Fruit fly (Drosophila melanogaster) whole organism, embryonic: Measurements from ENCODE around the gene Trs20.

ENCODE experiments used
- Adf1 ChIP-seq: fragments of 200-800 bp; sonication (Bioruptor generic); IDR thresholded peaks from 2 replicates; pipeline ENCODE4 v1.3.6; 2022; ENCODE audit warnings: missing biosample characterization, missing genetic modification characterization
- CG11085 ChIP-seq: fragments of 200-800 bp; sonication (Bioruptor generic); IDR thresholded peaks from 2 replicates; pipeline ENCODE4 v1.3.6; 2022; ENCODE audit warnings: missing biosample characterization, missing genetic modification characterization
- CG11695 ChIP-seq: fragments of 200-800 bp; sonication (Bioruptor generic); IDR thresholded peaks from 3 replicates; pipeline ENCODE4 v1.3.6; 2022; ENCODE audit warnings: missing biosample characterization, missing genetic modification characterization
- CG11696 ChIP-seq: fragments of 200-800 bp; sonication (Bioruptor generic); IDR thresholded peaks from 2 replicates; pipeline ENCODE4 v1.3.6; 2022; ENCODE audit warnings: missing biosample characterization, missing genetic modification characterization
- CG14014 ChIP-seq: fragments of 200-800 bp; sonication (Bioruptor generic); IDR thresholded peaks from 2 replicates; pipeline ENCODE4 v1.3.6; 2022; ENCODE audit warnings: missing biosample characterization, missing genetic modification characterization
- CG15696 ChIP-seq: fragments of 200-800 bp; sonication (Bioruptor generic); optimal IDR thresholded peaks from 2 replicates; lab custom pipeline; 2019; ENCODE audit warnings: missing biosample characterization, mild to moderate bottlenecking, missing genetic modification characterization, moderate library complexity
- CG2129 ChIP-seq: fragments of 200-800 bp; sonication (Bioruptor generic); IDR thresholded peaks from 2 replicates; pipeline ENCODE4 v1.3.6; 2022; ENCODE audit warnings: missing biosample characterization, missing genetic modification characterization; ENCODE audit not compliant: partially characterized antibody
- CG2678 ChIP-seq: fragments of 200-800 bp; sonication (Bioruptor generic); optimal IDR thresholded peaks from 3 replicates; lab custom pipeline; 2019; ENCODE audit warnings: missing biosample characterization, mild to moderate bottlenecking, missing genetic modification characterization, moderate library complexity
- CG31224 ChIP-seq: fragments of 200-800 bp; sonication (Bioruptor generic); IDR thresholded peaks from 2 replicates; pipeline ENCODE4 v1.3.6; 2022; ENCODE audit warnings: missing biosample characterization, missing genetic modification characterization
- CG3838 ChIP-seq: fragments of 200-800 bp; sonication (Bioruptor generic); optimal IDR thresholded peaks from 3 replicates; lab custom pipeline; 2016; ENCODE audit warnings: missing biosample characterization, missing genetic modification characterization
- CG3995 ChIP-seq: fragments of 200-800 bp; sonication (Bioruptor generic); optimal IDR thresholded peaks from 3 replicates; lab custom pipeline; 2016; ENCODE audit warnings: missing biosample characterization, missing genetic modification characterization
- CG6854 ChIP-seq: fragments of 200-800 bp; sonication (Bioruptor generic); optimal IDR thresholded peaks from 3 replicates; lab custom pipeline; 2017; ENCODE audit warnings: missing biosample characterization, mild to moderate bottlenecking, missing genetic modification characterization
- CG7271 ChIP-seq: fragments of 200-800 bp; sonication (Bioruptor generic); optimal IDR thresholded peaks from 2 replicates; lab custom pipeline; 2018; ENCODE audit warnings: missing biosample characterization, mild to moderate bottlenecking, missing genetic modification characterization, moderate library complexity
- CG8089 ChIP-seq: fragments of 200-800 bp; sonication (Bioruptor generic); optimal IDR thresholded peaks from 3 replicates; lab custom pipeline; 2016; ENCODE audit warnings: missing biosample characterization, missing genetic modification characterization
- CG9215 ChIP-seq: fragments of 200-800 bp; sonication (Bioruptor generic); IDR thresholded peaks from 2 replicates; pipeline ENCODE4 v1.3.6; 2022; ENCODE audit warnings: missing biosample characterization, missing genetic modification characterization
- CG9609 ChIP-seq: fragments of 200-800 bp; sonication (Bioruptor generic); optimal IDR thresholded peaks from 3 replicates; lab custom pipeline; 2016; ENCODE audit warnings: missing biosample characterization, missing genetic modification characterization
- CG9932 ChIP-seq: fragments of 200-800 bp; sonication (Bioruptor generic); IDR thresholded peaks from 2 replicates; pipeline ENCODE4 v1.3.6; 2022; ENCODE audit warnings: missing biosample characterization, missing genetic modification characterization
- CrebB ChIP-seq: fragments of 200-800 bp; sonication (Bioruptor generic); optimal IDR thresholded peaks from 3 replicates; lab custom pipeline; 2018; ENCODE audit warnings: missing biosample characterization, mild to moderate bottlenecking, missing genetic modification characterization
- Deaf1 ChIP-seq: fragments of 200-800 bp; optimal IDR thresholded peaks from 3 replicates; lab custom pipeline; 2019; ENCODE audit warnings: missing biosample characterization, mild to moderate bottlenecking, missing genetic modification characterization, moderate library complexity
- Ets65A ChIP-seq: fragments of 200-800 bp; sonication (Bioruptor generic); peaks from one replicate; lab custom pipeline; 2016; ENCODE audit warnings: missing biosample characterization, missing genetic modification characterization
- Hmr ChIP-seq: fragments of 200-800 bp; sonication (Bioruptor generic); optimal IDR thresholded peaks from 3 replicates; lab custom pipeline; 2017; ENCODE audit warnings: mild to moderate bottlenecking, missing biosample characterization, missing genetic modification reagents, missing genetic modification characterization
- Med ChIP-seq: fragments of 200-800 bp; sonication (Bioruptor generic); peaks from one replicate; lab custom pipeline; 2016; ENCODE audit warnings: missing biosample characterization, missing genetic modification characterization, mild to moderate bottlenecking, inconsistent platforms, moderate library complexity
- Rfx ChIP-seq: fragments of 200-800 bp; sonication (Bioruptor generic); IDR thresholded peaks from 2 replicates; pipeline ENCODE4 v1.3.6; 2022; ENCODE audit warnings: missing biosample characterization, missing genetic modification characterization
- Rx ChIP-seq: fragments of 200-800 bp; sonication (Bioruptor generic); IDR thresholded peaks from 2 replicates; pipeline ENCODE4 v1.3.6; 2022; ENCODE audit warnings: missing biosample characterization, missing genetic modification characterization
- Vsx1 ChIP-seq: fragments of 200-800 bp; sonication (Bioruptor generic); optimal IDR thresholded peaks from 2 replicates; lab custom pipeline; 2017; ENCODE audit warnings: missing biosample characterization, mild to moderate bottlenecking, missing genetic modification characterization, missing genetic modification reagents
- ato ChIP-seq: fragments of 200-800 bp; sonication (Bioruptor generic); IDR thresholded peaks from 2 replicates; pipeline ENCODE4 v1.3.6; 2022; ENCODE audit warnings: missing biosample characterization, missing genetic modification characterization; ENCODE audit not compliant: partially characterized antibody
- bcd ChIP-seq: fragments of 200-800 bp; sonication (Bioruptor generic); optimal IDR thresholded peaks from 2 replicates; lab custom pipeline; 2017; ENCODE audit warnings: missing biosample characterization, mild to moderate bottlenecking, missing genetic modification characterization
- chinmo ChIP-seq: fragments of 200-800 bp; sonication (Bioruptor generic); IDR thresholded peaks from 4 replicates; pipeline ENCODE4 v1.3.6; 2022; ENCODE audit warnings: missing biosample characterization, missing genetic modification characterization; ENCODE audit not compliant: partially characterized antibody
- chm ChIP-seq: fragments of 200-800 bp; sonication (Bioruptor generic); IDR thresholded peaks from 2 replicates; pipeline ENCODE4 v1.3.6; 2022; ENCODE audit warnings: missing biosample characterization, missing genetic modification characterization
- croc ChIP-seq: fragments of 200-800 bp; sonication (Bioruptor generic); conservative IDR thresholded peaks from 3 replicates; pipeline ENCODE4 v1.3.6; 2022; ENCODE audit warnings: missing biosample characterization, missing genetic modification characterization
- fd102C ChIP-seq: fragments of 200-800 bp; sonication (Bioruptor generic); optimal IDR thresholded peaks from 2 replicates; lab custom pipeline; 2018; ENCODE audit warnings: missing biosample characterization, mild to moderate bottlenecking, missing genetic modification characterization, moderate library complexity
- fd64A ChIP-seq: fragments of 200-800 bp; sonication (Bioruptor generic); optimal IDR thresholded peaks from 3 replicates; lab custom pipeline; 2018; ENCODE audit warnings: missing biosample characterization, mild to moderate bottlenecking, missing genetic modification characterization
- fd96Cb ChIP-seq: fragments of 200-800 bp; sonication (Bioruptor generic); optimal IDR thresholded peaks from 2 replicates; lab custom pipeline; 2018; ENCODE audit warnings: missing biosample characterization, mild to moderate bottlenecking, missing genetic modification characterization, moderate library complexity
- grau ChIP-seq: fragments of 200-800 bp; optimal IDR thresholded peaks from 3 replicates; lab custom pipeline; 2019; ENCODE audit warnings: missing biosample characterization, mild to moderate bottlenecking, missing genetic modification characterization, moderate library complexity
- gt ChIP-seq: fragments of 200-800 bp; sonication (Bioruptor generic); IDR thresholded peaks from 2 replicates; pipeline ENCODE4 v1.3.6; 2022; ENCODE audit warnings: missing biosample characterization, missing genetic modification characterization
- lmd ChIP-seq: fragments of 200-800 bp; sonication (Bioruptor generic); IDR thresholded peaks from 2 replicates; pipeline ENCODE4 v1.3.6; 2022; ENCODE audit warnings: missing biosample characterization, missing genetic modification characterization
- luna ChIP-seq: fragments of 200-800 bp; sonication (Bioruptor generic); optimal IDR thresholded peaks from 2 replicates; lab custom pipeline; 2016; ENCODE audit warnings: missing biosample characterization, missing genetic modification characterization
- pros ChIP-seq: fragments of 200-800 bp; sonication (Bioruptor generic); optimal IDR thresholded peaks from 3 replicates; lab custom pipeline; 2019; ENCODE audit warnings: missing biosample characterization, mild to moderate bottlenecking, missing genetic modification characterization, moderate library complexity
- shn ChIP-seq: fragments of 200-800 bp; sonication (Bioruptor generic); optimal IDR thresholded peaks from 3 replicates; lab custom pipeline; 2016; ENCODE audit warnings: missing biosample characterization, missing genetic modification characterization
- sr ChIP-seq: fragments of 200-800 bp; sonication (Bioruptor generic); IDR thresholded peaks from 3 replicates; pipeline ENCODE4 v1.3.6; 2022; ENCODE audit warnings: missing biosample characterization, missing genetic modification characterization
- twi ChIP-seq: fragments of 200-800 bp; optimal IDR thresholded peaks from 2 replicates; lab custom pipeline; 2019; ENCODE audit warnings: missing biosample characterization, mild to moderate bottlenecking, missing genetic modification characterization, moderate library complexity
- unpg ChIP-seq: fragments of 200-800 bp; sonication (Bioruptor generic); optimal IDR thresholded peaks from 3 replicates; lab custom pipeline; 2018; ENCODE audit warnings: missing biosample characterization, mild to moderate bottlenecking, missing genetic modification characterization, moderate library complexity
- zen2 ChIP-seq: fragments of 200-800 bp; sonication (Bioruptor generic); IDR thresholded peaks from 3 replicates; pipeline ENCODE4 v1.3.6; 2022; ENCODE audit warnings: missing biosample characterization, missing genetic modification characterization; ENCODE audit not compliant: partially characterized antibody

Gene Trs20

DNA sequence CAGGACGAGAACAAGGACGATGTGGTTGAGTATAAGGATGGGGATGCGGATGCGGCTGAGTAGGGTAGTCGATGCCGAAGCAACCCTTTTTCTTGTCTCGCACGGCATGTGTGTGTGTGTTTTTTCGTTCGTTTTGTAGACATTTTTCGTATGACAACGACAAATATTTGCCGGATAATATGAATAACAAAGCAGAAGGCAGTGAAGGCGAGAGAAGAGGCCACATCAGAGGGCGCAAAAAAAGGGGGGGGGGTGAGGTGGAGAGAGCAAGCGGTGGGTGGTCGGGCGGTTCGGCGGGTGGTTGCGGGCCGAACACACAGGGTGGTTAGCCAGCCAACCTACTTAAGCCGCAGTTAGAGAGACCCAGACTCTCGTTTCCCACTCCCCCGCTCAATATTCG is 40.9 kb upstream of the Trs20 start (continued):
- TF ChIP-seq lmd (GFP tag; lab: Robert Waterston, UW) (no peak), zen2 (GFP tag; lab: Robert Waterston, UW) (no peak), CG11085 (no peak), sr (no peak), CG9215 (GFP tag; lab: Robert Waterston, UW) (no peak), luna (GFP tag; lab: Kevin White, UChicago) (no peak), Rx (GFP tag; lab: Robert Waterston, UW) (no peak), CG9609 (GFP tag; lab: Kevin White, UChicago) (no peak), CG3995 (no peak), CrebB (tag; lab: Kevin White, UChicago) (no peak), pros (GFP tag; lab: Kevin White, UChicago) (peak; percentile 85), fd64A (GFP tag; lab: Kevin White, UChicago) (no peak), fd96Cb (no peak), Med (no peak), Hmr (no peak), gt (GFP tag; lab: Robert Waterston, UW) (no peak), chinmo (GFP tag; lab: Robert Waterston, UW) (no peak), fd102C (GFP tag; lab: Kevin White, UChicago) (no peak), Deaf1 (peak; percentile 14), CG9932 (GFP tag; lab: Robert Waterston, UW) (no peak)

- TF ChIP-seq CG14014 (GFP tag; lab: Robert Waterston, UW) (no peak), CG8089 (GFP tag; lab: Kevin White, UChicago) (no peak), CG11696 (GFP tag; lab: Robert Waterston, UW) (no peak), Ets65A (no peak), CG3838 (no peak), bcd (no peak), CG31224 (GFP tag; lab: Robert Waterston, UW) (no peak), shn (GFP tag; lab: Kevin White, UChicago) (no peak), Rfx (GFP tag; lab: Robert Waterston, UW) (no peak), Vsx1 (no peak), croc (GFP tag; lab: Robert Waterston, UW) (no peak), CG7271 (tag; lab: Kevin White, UChicago) (no peak), grau (tag; lab: Kevin White, UChicago) (no peak), gt (GFP tag; lab: Robert Waterston, UW) (no peak), CG15696 (no peak), Adf1 (GFP tag; lab: Robert Waterston, UW) (no peak), CG6854 (no peak)
Observed at dm6 chr3L:16171280-16171679, 39.8 kb upstream of the Trs20 start, which contains the start of gene CG33795. CG33795 (minus strand) TSS chr3L:16171380.

- TF ChIP-seq CG2678 (tag; lab: Kevin White, UChicago) (no peak), chm (GFP tag; lab: Robert Waterston, UW) (no peak), ato (GFP tag; lab: Robert Waterston, UW) (no peak), sr (no peak), CG2129 (GFP tag; lab: Robert Waterston, UW) (no peak), CG11695 (GFP tag; lab: Robert Waterston, UW) (no peak), twi (no peak), unpg (GFP tag; lab: Kevin White, UChicago) (no peak)
Observed at dm6 chr3L:16170006-16170405, 38.6 kb upstream of the Trs20 start, which contains the start of gene CG33796. CG33796 (minus strand) TSS chr3L:16170106.
